Worm (Caenorhabditis elegans) whole organism, mixed stage, embryonic: ENCODE data around the gene C48D1.9.

Experiments
- M03D4.4 ChIP-seq: sonication (generic microtip); optimal IDR thresholded peaks from 2 replicates; lab custom pipeline; 2017; ENCODE audit warnings: mild to moderate bottlenecking, missing genetic modification characterization, missing compliant biosample characterization
- ceh-39 ChIP-seq: fragments of 150-350 bp; optimal IDR thresholded peaks from 2 replicates; lab custom pipeline; 2014; ENCODE audit warnings: missing biosample characterization, missing genetic modification characterization
- ceh-43 ChIP-seq: fragments of 200-800 bp; sonication (Bioruptor generic); optimal IDR thresholded peaks from 2 replicates; lab custom pipeline; 2018; ENCODE audit warnings: mild to moderate bottlenecking, missing genetic modification characterization, moderate library complexity, missing compliant biosample characterization
- ceh-83 ChIP-seq: fragments of 200-800 bp; sonication (Bioruptor generic); optimal IDR thresholded peaks from 2 replicates; lab custom pipeline; 2018; ENCODE audit warnings: mild to moderate bottlenecking, missing genetic modification characterization, missing compliant biosample characterization
- ces-1 ChIP-seq: fragments of 150-350 bp; optimal IDR thresholded peaks from 2 replicates; lab custom pipeline; 2014; ENCODE audit warnings: missing biosample characterization, missing genetic modification reagents, missing genetic modification characterization
- drap-1 ChIP-seq: fragments of 200-800 bp; sonication (Bioruptor generic); optimal IDR thresholded peaks from 3 replicates; lab custom pipeline; 2018; ENCODE audit warnings: mild to moderate bottlenecking, missing genetic modification characterization, missing compliant biosample characterization
- elt-1 ChIP-seq: sonication (generic microtip); optimal IDR thresholded peaks from 2 replicates; lab custom pipeline; 2017; ENCODE audit warnings: missing genetic modification characterization, mild to moderate bottlenecking, missing compliant biosample characterization, antibody characterized with exemption, moderate library complexity, borderline replicate concordance; ENCODE audit not compliant: insufficient read depth
- elt-3 ChIP-seq: fragments of 150-350 bp; optimal IDR thresholded peaks from 2 replicates; lab custom pipeline; 2014; ENCODE audit warnings: missing biosample characterization, missing genetic modification characterization
- flh-1 ChIP-seq: fragments of 200-800 bp; sonication (Bioruptor generic); optimal IDR thresholded peaks from 2 replicates; lab custom pipeline; 2018; ENCODE audit warnings: mild to moderate bottlenecking, missing genetic modification characterization, moderate library complexity, missing compliant biosample characterization
- ham-2 ChIP-seq: fragments of 200-800 bp; sonication (Bioruptor generic); optimal IDR thresholded peaks from 2 replicates; lab custom pipeline; 2018; ENCODE audit warnings: mild to moderate bottlenecking, missing genetic modification characterization, missing compliant biosample characterization
- hlh-1 ChIP-seq: fragments of 150-350 bp; optimal IDR thresholded peaks from 2 replicates; lab custom pipeline; 2014; ENCODE audit warnings: missing biosample characterization, missing genetic modification reagents, missing genetic modification characterization
- lin-32 ChIP-seq: fragments of 200-800 bp; sonication (Bioruptor generic); optimal IDR thresholded peaks from 2 replicates; lab custom pipeline; 2018; ENCODE audit warnings: mild to moderate bottlenecking, missing genetic modification characterization, missing compliant biosample characterization
- lsy-2 ChIP-seq: fragments of 150-350 bp; optimal IDR thresholded peaks from 2 replicates; lab custom pipeline; 2014; ENCODE audit warnings: missing biosample characterization, missing genetic modification characterization
- mab-5 ChIP-seq: fragments of 150-350 bp; optimal IDR thresholded peaks from 2 replicates; lab custom pipeline; 2014; ENCODE audit warnings: missing biosample characterization, missing genetic modification characterization
- mep-1 ChIP-seq: fragments of 150-350 bp; optimal IDR thresholded peaks from 2 replicates; lab custom pipeline; 2017; ENCODE audit warnings: missing biosample characterization, missing genetic modification reagents, missing genetic modification characterization, inconsistent platforms
- mls-2 ChIP-seq: sonication (generic microtip); optimal IDR thresholded peaks from 2 replicates; lab custom pipeline; 2016; ENCODE audit warnings: mild to moderate bottlenecking, missing genetic modification characterization, moderate library complexity, missing compliant biosample characterization
- nhr-12 ChIP-seq: fragments of 150-350 bp; optimal IDR thresholded peaks from 2 replicates; lab custom pipeline; 2014; ENCODE audit warnings: missing biosample characterization, missing genetic modification characterization
- nhr-2 ChIP-seq: fragments of 150-350 bp; optimal IDR thresholded peaks from 2 replicates; lab custom pipeline; 2014; ENCODE audit warnings: missing biosample characterization, missing genetic modification characterization
- nhr-237 ChIP-seq: fragments of 150-350 bp; optimal IDR thresholded peaks from 2 replicates; lab custom pipeline; 2014; ENCODE audit warnings: missing biosample characterization, missing genetic modification characterization
- nhr-28 ChIP-seq: fragments of 150-350 bp; optimal IDR thresholded peaks from 2 replicates; lab custom pipeline; 2014; ENCODE audit warnings: missing biosample characterization, missing genetic modification characterization
- nhr-76 ChIP-seq: sonication (generic microtip); optimal IDR thresholded peaks from 2 replicates; lab custom pipeline; 2017; ENCODE audit warnings: missing biosample characterization, missing genetic modification characterization
- pha-4 ChIP-seq: fragments of 150-350 bp; optimal IDR thresholded peaks from 2 replicates; lab custom pipeline; 2018; ENCODE audit warnings: missing biosample characterization, missing genetic modification reagents, missing genetic modification characterization
- sem-2 ChIP-seq: fragments of 200-800 bp; sonication (Bioruptor generic); optimal IDR thresholded peaks from 2 replicates; lab custom pipeline; 2018; ENCODE audit warnings: mild to moderate bottlenecking, missing genetic modification characterization, missing compliant biosample characterization
- snpc-4 ChIP-seq: fragments of 150-350 bp; optimal IDR thresholded peaks from 2 replicates; lab custom pipeline; 2014; ENCODE audit warnings: missing biosample characterization, missing genetic modification characterization
- sptf-1 ChIP-seq: sonication (generic microtip); optimal IDR thresholded peaks from 2 replicates; lab custom pipeline; 2017; ENCODE audit warnings: mild to moderate bottlenecking, missing genetic modification characterization, moderate library complexity, missing compliant biosample characterization
- tbx-8 ChIP-seq: fragments of 200-800 bp; sonication (Bioruptor generic); optimal IDR thresholded peaks from 2 replicates; lab custom pipeline; 2018; ENCODE audit warnings: mild to moderate bottlenecking, missing genetic modification characterization, moderate library complexity, missing compliant biosample characterization
- unc-120 ChIP-seq: sonication (generic microtip); optimal IDR thresholded peaks from 2 replicates; lab custom pipeline; 2017; ENCODE audit warnings: missing genetic modification characterization, missing compliant biosample characterization; ENCODE audit not compliant: poor library complexity, severe bottlenecking
- unc-62 ChIP-seq: fragments of 150-350 bp; optimal IDR thresholded peaks from 2 replicates; lab custom pipeline; 2014; ENCODE audit warnings: missing biosample characterization, missing genetic modification reagents, missing genetic modification characterization
- zip-8 ChIP-seq: fragments of 150-350 bp; optimal IDR thresholded peaks from 2 replicates; lab custom pipeline; 2014; ENCODE audit warnings: missing biosample characterization, missing genetic modification characterization
- ztf-11 ChIP-seq: fragments of 150-350 bp; optimal IDR thresholded peaks from 2 replicates; lab custom pipeline; 2014; ENCODE audit warnings: missing biosample characterization, missing genetic modification characterization

The C48D1.9 gene

DNA sequence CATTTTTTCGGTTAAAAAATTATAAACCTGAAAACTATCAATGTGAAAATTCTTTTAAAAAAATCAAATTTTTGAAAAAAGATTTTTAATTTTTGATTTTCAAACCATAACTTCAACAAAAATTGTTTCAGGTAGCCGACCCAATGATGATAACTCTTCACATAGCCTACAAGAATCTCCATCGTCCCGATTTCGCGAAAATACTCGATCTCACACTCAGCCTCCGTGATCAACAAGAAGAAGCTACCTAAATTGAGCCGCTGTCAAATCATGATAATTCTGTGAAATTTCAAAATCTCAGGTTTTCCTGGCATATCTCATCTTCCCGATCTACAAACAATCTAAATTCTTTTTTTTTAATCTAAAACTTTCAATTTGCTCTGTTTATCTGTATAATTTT, 40.8 kb upstream of the C48D1.9 start:
- no peak for TF ChIP-seq nhr-237
- TF ChIP-seq elt-1 (tag; lab: Kevin White, UChicago), result no peak

DNA sequence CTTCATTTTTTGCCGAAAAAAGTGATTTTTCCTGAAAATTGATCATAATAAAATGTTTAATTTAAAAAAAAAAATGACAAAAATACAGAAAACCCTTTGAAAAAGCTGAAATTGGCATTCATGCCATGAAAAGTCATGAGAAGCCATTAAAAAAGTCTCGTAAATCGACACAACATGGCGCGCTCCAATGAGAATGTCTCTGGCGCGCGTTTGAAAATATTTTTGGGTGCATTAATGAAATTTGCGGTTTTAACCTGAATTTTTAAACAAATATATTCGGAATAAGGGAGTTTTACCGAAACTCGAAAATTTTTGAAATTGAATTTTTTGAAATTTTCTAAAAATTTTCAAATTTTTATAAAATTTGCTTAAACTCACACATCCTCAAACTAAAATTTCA, 38.3 kb upstream of the C48D1.9 start:
- TF ChIP-seq ceh-43 (GFP tag; lab: Kevin White, UChicago) (no peak), unc-62 (no peak), mep-1 (tag; lab: Kevin White, UChicago) (no peak), tbx-8 (GFP tag; lab: Kevin White, UChicago) (no peak), flh-1 (GFP tag; lab: Kevin White, UChicago) (no peak), elt-1 (tag; lab: Kevin White, UChicago) (no peak), nhr-12 (tag; lab: Kevin White, UChicago) (no peak), ceh-83 (GFP tag; lab: Kevin White, UChicago) (no peak), unc-120 (tag; lab: Kevin White, UChicago) (no peak), mab-5 (tag; lab: Kevin White, UChicago) (no peak), nhr-2 (no peak), snpc-4 (tag; lab: Kevin White, UChicago) (no peak), elt-3 (tag; lab: Kevin White, UChicago) (no peak), pha-4 (no peak), sptf-1 (tag; lab: Kevin White, UChicago) (no peak), nhr-76 (tag; lab: Kevin White, UChicago) (no peak), zip-8 (tag; lab: Kevin White, UChicago) (no peak), lsy-2 (tag; lab: Kevin White, UChicago) (no peak)
- TF ChIP-seq, all 35 proteins: peak for 0

DNA sequence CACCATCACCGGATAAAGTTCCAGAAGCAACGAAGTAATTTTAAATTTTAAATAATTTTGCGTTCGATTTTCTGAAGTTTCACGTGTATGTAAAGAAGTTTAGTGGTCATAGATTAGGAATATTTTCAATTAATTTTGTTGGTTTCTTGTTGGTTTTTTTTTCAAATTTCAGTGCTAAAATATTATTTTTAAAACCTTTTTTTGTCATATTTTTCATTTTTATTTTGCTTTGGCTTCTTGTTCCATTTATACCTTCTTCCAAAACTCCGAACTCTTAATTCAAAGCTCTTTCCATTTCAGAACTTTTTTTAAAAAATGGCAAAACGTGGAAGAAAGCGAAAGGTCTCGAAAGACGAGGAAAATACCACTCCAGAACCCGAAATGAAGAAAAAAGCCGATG, 37.5 kb upstream of the C48D1.9 start, which contains the start of gene JC8.7:
TSS of gene JC8.7 (plus strand) at position 301 of the 400 bp plus-strand sequence.
- no peak for TF ChIP-seq ceh-39 (tag; lab: Kevin White, UChicago)
- no peak for TF ChIP-seq tbx-8 (GFP tag; lab: Kevin White, UChicago)
- TF ChIP-seq snpc-4 (tag; lab: Kevin White, UChicago), result no peak
- TF ChIP-seq ztf-11 (tag; lab: Kevin White, UChicago), result no peak

DNA sequence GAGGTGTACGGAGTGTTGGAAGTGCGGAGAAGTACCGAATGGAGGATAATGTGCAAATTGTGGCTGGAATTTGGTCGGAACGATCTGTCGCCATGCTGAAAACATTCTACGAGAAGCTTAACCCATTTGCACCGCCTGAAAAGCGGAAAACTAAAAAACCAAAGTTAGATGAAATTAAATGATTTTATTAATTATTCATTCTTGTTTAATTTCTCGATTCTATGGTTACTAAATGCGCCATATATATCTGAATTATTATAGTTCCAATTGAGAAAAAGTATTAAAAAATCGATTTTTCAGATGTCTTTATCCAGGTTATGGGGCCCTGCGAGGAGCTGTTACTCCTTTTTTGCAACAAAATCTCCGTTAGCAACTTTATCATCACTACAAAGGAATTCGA, 34.6 kb upstream of the C48D1.9 start, which contains the start of gene cox-11:
TSS of gene cox-11 (plus strand) at position 301 of the 400 bp plus-strand sequence.
- TF ChIP-seq elt-1 (tag; lab: Kevin White, UChicago) (no peak), unc-120 (tag; lab: Kevin White, UChicago) (no peak), zip-8 (tag; lab: Kevin White, UChicago) (no peak), mab-5 (tag; lab: Kevin White, UChicago) (no peak), nhr-2 (no peak), M03D4.4 (no peak), ceh-43 (GFP tag; lab: Kevin White, UChicago) (no peak), snpc-4 (tag; lab: Kevin White, UChicago) (no peak), nhr-237 (no peak), mls-2 (tag; lab: Kevin White, UChicago) (no peak), ham-2 (GFP tag; lab: Kevin White, UChicago) (no peak), ces-1 (GFP tag; lab: Kevin White, UChicago) (no peak), nhr-12 (tag; lab: Kevin White, UChicago) (no peak), unc-62 (no peak), flh-1 (GFP tag; lab: Kevin White, UChicago) (no peak), mep-1 (tag; lab: Kevin White, UChicago) (no peak)

DNA sequence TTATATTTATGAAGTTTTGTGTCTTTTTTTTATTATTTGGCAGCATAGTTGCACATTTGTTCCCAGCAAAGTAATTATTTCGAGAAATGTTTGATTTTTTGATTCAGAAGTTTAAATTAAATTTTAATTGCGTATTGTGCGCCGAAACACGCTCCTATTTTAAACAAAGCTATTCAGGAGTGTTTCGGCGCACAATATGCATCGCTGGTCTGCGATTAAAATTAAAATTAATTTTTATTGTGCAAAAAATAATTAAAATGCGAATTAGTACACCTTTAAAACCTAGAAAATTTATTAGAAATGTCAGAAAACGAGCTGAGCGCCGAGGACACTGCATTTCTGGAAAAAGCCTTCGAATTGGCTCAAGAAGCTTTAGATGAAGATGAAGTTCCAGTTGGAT, 33.9 kb upstream of the C48D1.9 start, which contains the start of gene JC8.4:
TSS of gene JC8.4 (plus strand) at position 301 of the 400 bp plus-strand sequence.
- no peak for TF ChIP-seq nhr-2
- no peak for TF ChIP-seq snpc-4 (tag; lab: Kevin White, UChicago)
- no peak for TF ChIP-seq M03D4.4
- no peak for TF ChIP-seq sem-2 (GFP tag; lab: Kevin White, UChicago)
- no peak for TF ChIP-seq lin-32 (GFP tag; lab: Kevin White, UChicago)
- TF ChIP-seq mab-5 (tag; lab: Kevin White, UChicago), result no peak
- no peak for TF ChIP-seq unc-120 (tag; lab: Kevin White, UChicago)
- TF ChIP-seq zip-8 (tag; lab: Kevin White, UChicago), result no peak
- TF ChIP-seq elt-3 (tag; lab: Kevin White, UChicago), result no peak
- TF ChIP-seq drap-1, result no peak
- TF ChIP-seq nhr-76 (tag; lab: Kevin White, UChicago), result no peak
- no peak for TF ChIP-seq nhr-28 (tag; lab: Kevin White, UChicago)
- TF ChIP-seq ztf-11 (tag; lab: Kevin White, UChicago), result no peak
- no peak for TF ChIP-seq hlh-1 (tag; lab: Kevin White, UChicago)
- TF ChIP-seq, all 35 proteins: peak for 0
